Fruit fly (Drosophila melanogaster) whole organism, embryonic: Measurements from ENCODE around the gene Shc.

Experiments
- Bgb ChIP-seq: fragments of 200-800 bp; sonication (Bioruptor generic); IDR thresholded peaks from 2 replicates; pipeline ENCODE4 v1.3.6; 2022; ENCODE audit warnings: missing biosample characterization, missing genetic modification characterization; ENCODE audit not compliant: partially characterized antibody
- CG10565 ChIP-seq: fragments of 200-800 bp; sonication (Bioruptor generic); optimal IDR thresholded peaks from 3 replicates; lab custom pipeline; 2016; ENCODE audit warnings: missing biosample characterization, mild to moderate bottlenecking, missing genetic modification characterization
- CG11398 ChIP-seq: fragments of 200-800 bp; sonication (Bioruptor generic); optimal IDR thresholded peaks from 2 replicates; lab custom pipeline; 2016; ENCODE audit warnings: missing biosample characterization, missing genetic modification characterization
- CG12299 ChIP-seq: fragments of 200-800 bp; sonication (Bioruptor generic); optimal IDR thresholded peaks from 2 replicates; lab custom pipeline; 2018; ENCODE audit warnings: missing biosample characterization, mild to moderate bottlenecking, missing genetic modification characterization
- CG13624 ChIP-seq: fragments of 200-800 bp; sonication (Bioruptor generic); optimal IDR thresholded peaks from 2 replicates; lab custom pipeline; 2016; ENCODE audit warnings: missing biosample characterization, missing genetic modification characterization
- CG17186 ChIP-seq: fragments of 200-800 bp; sonication (Bioruptor generic); optimal IDR thresholded peaks from 3 replicates; lab custom pipeline; 2017; ENCODE audit warnings: missing biosample characterization, missing genetic modification reagents, missing genetic modification characterization
- CG17912 ChIP-seq: fragments of 200-800 bp; sonication (Bioruptor generic); optimal IDR thresholded peaks from 2 replicates; lab custom pipeline; 2018; ENCODE audit warnings: missing biosample characterization, mild to moderate bottlenecking, missing genetic modification characterization
- CG2116 ChIP-seq: fragments of 200-800 bp; sonication (Bioruptor generic); optimal IDR thresholded peaks from 3 replicates; lab custom pipeline; 2018; ENCODE audit warnings: missing biosample characterization, mild to moderate bottlenecking, missing genetic modification characterization
- CG2120 ChIP-seq: fragments of 200-800 bp; sonication (Bioruptor generic); optimal IDR thresholded peaks from 3 replicates; lab custom pipeline; 2016; ENCODE audit warnings: missing biosample characterization, missing genetic modification characterization
- CG4617 ChIP-seq: fragments of 200-800 bp; sonication (Bioruptor generic); optimal IDR thresholded peaks from 3 replicates; lab custom pipeline; 2016; ENCODE audit warnings: missing biosample characterization, missing genetic modification characterization, borderline replicate concordance
- CG8290 ChIP-seq, 3 experiments: fragments of 200-800 bp; sonication (Bioruptor generic); optimal IDR thresholded peaks; 2 replicates each; lab custom pipeline; 2016 to 2019; ENCODE audit warnings: missing biosample characterization in 3 of 3, missing genetic modification characterization in 3 of 3, mild to moderate bottlenecking in 2 of 3, moderate library complexity in 1 of 3
- CG9876 ChIP-seq: fragments of 200-800 bp; sonication (Bioruptor generic); optimal IDR thresholded peaks from 2 replicates; lab custom pipeline; 2016; ENCODE audit warnings: missing biosample characterization, missing genetic modification characterization
- CG9932 ChIP-seq: fragments of 200-800 bp; sonication (Bioruptor generic); IDR thresholded peaks from 2 replicates; pipeline ENCODE4 v1.3.6; 2022; ENCODE audit warnings: missing biosample characterization, missing genetic modification characterization
- Dbx ChIP-seq: fragments of 200-800 bp; sonication (Bioruptor generic); IDR thresholded peaks from 3 replicates; pipeline ENCODE4 v1.3.6; 2022; ENCODE audit warnings: missing biosample characterization, missing genetic modification characterization
- Dll ChIP-seq: fragments of 200-800 bp; sonication (Bioruptor generic); IDR thresholded peaks from 4 replicates; pipeline ENCODE4 v1.3.6; 2022; ENCODE audit warnings: missing biosample characterization, missing genetic modification characterization; ENCODE audit not compliant: partially characterized antibody
- Dp ChIP-seq: fragments of 200-800 bp; sonication (Bioruptor generic); optimal IDR thresholded peaks from 2 replicates; lab custom pipeline; 2018; ENCODE audit warnings: missing biosample characterization, mild to moderate bottlenecking, missing genetic modification characterization, moderate library complexity
- E2f1 ChIP-seq: fragments of 200-800 bp; sonication (Bioruptor generic); IDR thresholded peaks from 2 replicates; pipeline ENCODE4 v1.3.6; 2022; ENCODE audit warnings: missing biosample characterization, missing genetic modification characterization
- Eip74EF ChIP-seq, 2 experiments: fragments of 200-800 bp in 1 of 2; fragments of >200 bp in 1 of 2; sonication (Bioruptor generic) in 1 of 2; optimal IDR thresholded peaks; 2 replicates each; lab custom pipeline; 2017 to 2019; ENCODE audit warnings: missing biosample characterization in 2 of 2, missing genetic modification characterization in 2 of 2, mild to moderate bottlenecking in 1 of 2, moderate library complexity in 1 of 2
- Gug ChIP-seq: fragments of 200-800 bp; sonication (Bioruptor generic); IDR thresholded peaks from 4 replicates; pipeline ENCODE4 v1.3.6; 2022; ENCODE audit warnings: missing biosample characterization, missing genetic modification characterization
- HmgZ ChIP-seq: fragments of 200-800 bp; sonication (Bioruptor generic); optimal IDR thresholded peaks from 2 replicates; lab custom pipeline; 2018; ENCODE audit warnings: missing biosample characterization, mild to moderate bottlenecking, missing genetic modification characterization
- Hr51 ChIP-seq, 2 experiments: fragments of 200-800 bp; sonication (Bioruptor generic); optimal IDR thresholded peaks; 2 replicates in 1 of 2; 3 replicates in 1 of 2; lab custom pipeline; 2016 to 2018; ENCODE audit warnings: missing biosample characterization in 2 of 2, missing genetic modification characterization in 2 of 2, mild to moderate bottlenecking in 1 of 2, moderate library complexity in 1 of 2
- Jarid2 ChIP-seq: fragments of 200-800 bp; sonication (Bioruptor generic); optimal IDR thresholded peaks from 3 replicates; lab custom pipeline; 2017; ENCODE audit warnings: mild to moderate bottlenecking, missing biosample characterization, missing genetic modification reagents, missing genetic modification characterization
- MTF-1 ChIP-seq: fragments of 200-800 bp; sonication (Bioruptor generic); optimal IDR thresholded peaks from 2 replicates; lab custom pipeline; 2018; ENCODE audit warnings: missing biosample characterization, mild to moderate bottlenecking, missing genetic modification characterization, borderline replicate concordance
- Oaz ChIP-seq: fragments of 200-800 bp; sonication (Bioruptor generic); IDR thresholded peaks from 2 replicates; pipeline ENCODE4 v1.3.6; 2022; ENCODE audit warnings: missing biosample characterization, missing genetic modification characterization
- Rx ChIP-seq: fragments of 200-800 bp; sonication (Bioruptor generic); IDR thresholded peaks from 2 replicates; pipeline ENCODE4 v1.3.6; 2022; ENCODE audit warnings: missing biosample characterization, missing genetic modification characterization
- Taf1 ChIP-seq: fragments of 200-800 bp; sonication (Bioruptor generic); IDR thresholded peaks from 2 replicates; pipeline ENCODE4 v1.3.6; 2022; ENCODE audit warnings: missing biosample characterization, missing genetic modification characterization
- abd-A ChIP-seq: fragments of 200-800 bp; sonication (Bioruptor generic); optimal IDR thresholded peaks from 3 replicates; lab custom pipeline; 2019; ENCODE audit warnings: missing biosample characterization, mild to moderate bottlenecking, missing genetic modification characterization, moderate library complexity
- al ChIP-seq: fragments of 200-800 bp; sonication (Bioruptor generic); IDR thresholded peaks from 2 replicates; pipeline ENCODE4 v1.3.6; 2022; ENCODE audit warnings: missing biosample characterization, missing genetic modification characterization
- chif ChIP-seq, 2 experiments: fragments of 200-800 bp; sonication (Bioruptor generic); optimal IDR thresholded peaks; 3 replicates each; lab custom pipeline; 2016; ENCODE audit warnings: missing biosample characterization in 2 of 2, missing genetic modification characterization in 2 of 2
- chn ChIP-seq: fragments of 200-800 bp; sonication (Bioruptor generic); optimal IDR thresholded peaks from 2 replicates; lab custom pipeline; 2016; ENCODE audit warnings: missing biosample characterization, missing genetic modification characterization
- ci ChIP-seq: fragments of 200-800 bp; sonication (Bioruptor generic); IDR thresholded peaks from 3 replicates; pipeline ENCODE4 v1.3.6; 2022; ENCODE audit warnings: missing biosample characterization, missing genetic modification characterization
- da ChIP-seq: fragments of 200-800 bp; sonication (Bioruptor generic); optimal IDR thresholded peaks from 2 replicates; lab custom pipeline; 2016; ENCODE audit warnings: missing biosample characterization, missing genetic modification characterization
- ems ChIP-seq: fragments of 200-800 bp; sonication (Bioruptor generic); optimal IDR thresholded peaks from 3 replicates; lab custom pipeline; 2016; ENCODE audit warnings: missing biosample characterization, missing genetic modification characterization
- esg ChIP-seq: fragments of 200-800 bp; sonication (Bioruptor generic); conservative IDR thresholded peaks from 2 replicates; pipeline ENCODE4 v1.3.6; 2022; ENCODE audit warnings: missing biosample characterization, missing genetic modification characterization
- exex ChIP-seq: fragments of 200-800 bp; sonication (Bioruptor generic); optimal IDR thresholded peaks from 4 replicates; lab custom pipeline; 2018; ENCODE audit warnings: missing biosample characterization, mild to moderate bottlenecking, missing genetic modification characterization, moderate library complexity
- gcm ChIP-seq: fragments of 200-800 bp; sonication (Bioruptor generic); optimal IDR thresholded peaks from 2 replicates; lab custom pipeline; 2019; ENCODE audit warnings: missing biosample characterization, mild to moderate bottlenecking, missing genetic modification characterization, moderate library complexity
- hb ChIP-seq: fragments of 200-800 bp; sonication (Bioruptor generic); IDR thresholded peaks from 3 replicates; pipeline ENCODE4 v1.3.6; 2022; ENCODE audit warnings: missing biosample characterization, missing genetic modification characterization; ENCODE audit not compliant: partially characterized antibody
- jigr1 ChIP-seq: fragments of 200-800 bp; sonication (Bioruptor generic); IDR thresholded peaks from 3 replicates; pipeline ENCODE4 v1.3.6; 2022; ENCODE audit warnings: missing biosample characterization, missing genetic modification characterization
- jumu ChIP-seq: fragments of 200-800 bp; sonication (Bioruptor generic); optimal IDR thresholded peaks from 3 replicates; lab custom pipeline; 2016; ENCODE audit warnings: missing biosample characterization, missing genetic modification characterization
- mirr ChIP-seq: fragments of 200-800 bp; sonication (Bioruptor generic); optimal IDR thresholded peaks from 3 replicates; lab custom pipeline; 2018; ENCODE audit warnings: missing biosample characterization, mild to moderate bottlenecking, missing genetic modification characterization
- pho ChIP-seq: fragments of 200-800 bp; sonication (Bioruptor generic); optimal IDR thresholded peaks from 2 replicates; lab custom pipeline; 2016; ENCODE audit warnings: missing biosample characterization, missing genetic modification characterization
- ranshi ChIP-seq: fragments of 200-800 bp; sonication (Bioruptor generic); IDR thresholded peaks from 2 replicates; pipeline ENCODE4 v1.3.6; 2022; ENCODE audit warnings: missing biosample characterization, missing genetic modification characterization
- schlank ChIP-seq: fragments of 200-800 bp; sonication (Bioruptor generic); optimal IDR thresholded peaks from 2 replicates; lab custom pipeline; 2018; ENCODE audit warnings: missing biosample characterization, mild to moderate bottlenecking, missing genetic modification characterization
- scrt ChIP-seq: fragments of 200-800 bp; sonication (Bioruptor generic); optimal IDR thresholded peaks from 2 replicates; lab custom pipeline; 2018; ENCODE audit warnings: missing biosample characterization, mild to moderate bottlenecking, missing genetic modification characterization, moderate library complexity
- slbo ChIP-seq: fragments of 200-800 bp; sonication (Bioruptor generic); IDR thresholded peaks from 2 replicates; pipeline ENCODE4 v1.3.6; 2022; ENCODE audit warnings: missing biosample characterization, missing genetic modification characterization
- so ChIP-seq: fragments of 200-800 bp; sonication (Bioruptor generic); IDR thresholded peaks from 3 replicates; pipeline ENCODE4 v1.3.6; 2022; ENCODE audit warnings: missing biosample characterization, missing genetic modification characterization
- tap ChIP-seq: fragments of 200-800 bp; optimal IDR thresholded peaks from 3 replicates; lab custom pipeline; 2019; ENCODE audit warnings: missing biosample characterization, mild to moderate bottlenecking, missing genetic modification characterization, moderate library complexity
- tup ChIP-seq: fragments of 200-800 bp; sonication (Bioruptor generic); optimal IDR thresholded peaks from 2 replicates; lab custom pipeline; 2016; ENCODE audit warnings: missing biosample characterization, mild to moderate bottlenecking, missing genetic modification characterization, moderate library complexity

Gene Shc

DNA sequence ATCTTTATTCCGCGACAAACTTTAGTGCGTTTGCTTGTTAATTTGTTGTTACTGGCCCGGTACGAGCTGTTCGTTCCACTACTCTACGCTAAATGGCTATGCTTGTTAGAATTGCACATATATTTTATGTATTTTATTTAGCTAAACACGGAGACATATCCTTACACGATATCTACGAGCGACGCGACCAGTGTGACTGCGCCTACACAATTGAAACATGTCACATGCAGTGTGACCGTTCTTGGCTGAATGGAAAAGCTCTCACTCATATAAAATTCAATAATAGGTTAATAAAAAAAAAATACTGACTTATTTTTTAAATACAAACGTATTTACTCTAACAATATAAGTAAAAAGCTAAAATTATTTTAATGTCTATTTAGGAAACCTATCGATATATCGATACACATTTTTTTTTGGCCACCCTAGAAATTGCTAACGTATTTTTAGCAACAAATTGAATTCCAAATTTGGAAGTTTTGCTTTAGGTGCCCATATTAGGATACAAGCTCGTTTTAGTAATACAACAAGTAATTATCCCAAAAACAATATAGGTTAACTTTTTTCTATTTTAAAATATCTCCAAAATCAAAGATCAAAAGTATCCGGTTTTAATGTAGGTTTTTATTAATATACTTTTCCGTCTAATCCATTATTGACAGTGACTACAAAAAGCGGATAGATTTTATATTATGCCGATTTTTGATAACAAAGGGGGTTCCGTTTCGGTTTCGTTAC is 27.6 kb upstream of the Shc start, which contains the start of gene CG4080 (continued):
- TF ChIP-seq CG12299 (tag; lab: Kevin White, UChicago): peak; percentile 10
- TF ChIP-seq Taf1 (GFP tag; lab: Robert Waterston, UW): no peak
- TF ChIP-seq CG4617: peak; percentile 56
- peak; percentile 34 for TF ChIP-seq Dp (GFP tag; lab: Kevin White, UChicago)
- peak; percentile 3 for TF ChIP-seq abd-A (tag; lab: Kevin White, UChicago)
- peak; percentile 82; the same call in 1 of the 2 replicates for TF ChIP-seq ranshi
- TF ChIP-seq tap (tag; lab: Kevin White, UChicago): no peak
- TF ChIP-seq ems: peak; percentile 35
- peak; percentile 56 for TF ChIP-seq CG2120 (GFP tag; lab: Kevin White, UChicago)
- TF ChIP-seq E2f1 (GFP tag; lab: Robert Waterston, UW): peak; percentile 25; the same call in 1 of the 2 replicates
- peak; percentile 89 for TF ChIP-seq Dll (GFP tag; lab: Robert Waterston, UW)
- peak in 1 of 2 experiments; percentile 34 for TF ChIP-seq chif (GFP tag; optimal IDR thresholded peaks at IDR 0.05; lab: Kevin White, UChicago)
- peak; percentile 46 for TF ChIP-seq scrt
- no peak; the same call in none of the 2 replicates for TF ChIP-seq Bgb
- no peak for TF ChIP-seq CG9876 (GFP tag; lab: Kevin White, UChicago)
- no peak for TF ChIP-seq al (GFP tag; lab: Robert Waterston, UW)
- no peak for TF ChIP-seq pho (GFP tag; lab: Kevin White, UChicago)
- TF ChIP-seq CG2116 (GFP tag; lab: Kevin White, UChicago): peak; percentile 89
- TF ChIP-seq Gug: no peak
- TF ChIP-seq CG11398 (GFP tag; lab: Kevin White, UChicago): no peak
- TF ChIP-seq Dbx (GFP tag; lab: Robert Waterston, UW): peak; percentile 29; the same call in 1 of the 3 replicates
- TF ChIP-seq HmgZ: peak; percentile 63
- TF ChIP-seq tup (GFP tag; lab: Kevin White, UChicago): no peak
- TF ChIP-seq Rx (GFP tag; lab: Robert Waterston, UW): no peak
- TF ChIP-seq Eip74EF (GFP tag; optimal IDR thresholded peaks at IDR 0.05; lab: Kevin White, UChicago): no peak
- TF ChIP-seq Oaz (GFP tag; lab: Robert Waterston, UW): no peak
- peak; percentile 22 for TF ChIP-seq CG8290 (GFP tag; optimal IDR thresholded peaks at IDR 0.05; lab: Kevin White, UChicago)
- peak; percentile 32 to 36 for TF ChIP-seq CG8290 (tag; optimal IDR thresholded peaks at IDR 0.05; lab: Kevin White, UChicago)
- TF ChIP-seq schlank (tag; lab: Kevin White, UChicago): no peak
- peak; percentile 24; the same call in 1 of the 3 replicates for TF ChIP-seq hb (GFP tag; lab: Robert Waterston, UW)
- TF ChIP-seq CG17186 (GFP tag; lab: Kevin White, UChicago): no peak
- TF ChIP-seq CG17912: peak; percentile 34
- peak; percentile 86 for TF ChIP-seq Jarid2 (GFP tag; lab: Kevin White, UChicago)
- TF ChIP-seq CG10565 (GFP tag; lab: Kevin White, UChicago): no peak
- TF ChIP-seq exex (tag; lab: Kevin White, UChicago): peak; percentile 1
- TF ChIP-seq chn (GFP tag; lab: Kevin White, UChicago): peak; percentile 32
- TF ChIP-seq MTF-1 (GFP tag; lab: Kevin White, UChicago): peak; percentile 7
- TF ChIP-seq da (GFP tag; lab: Kevin White, UChicago): no peak
- no peak for TF ChIP-seq slbo (GFP tag; lab: Robert Waterston, UW)
- no peak; the same call in 1 of the 2 replicates for TF ChIP-seq CG9932
- TF ChIP-seq Hr51 (GFP tag; optimal IDR thresholded peaks at IDR 0.05; lab: Kevin White, UChicago): no peak
- no peak for TF ChIP-seq esg (GFP tag; lab: Robert Waterston, UW)
- no peak for TF ChIP-seq ci (GFP tag; lab: Robert Waterston, UW)
- TF ChIP-seq jigr1 (GFP tag; lab: Robert Waterston, UW): no peak; the same call in 2 of the 3 replicates
- TF ChIP-seq mirr (GFP tag; lab: Kevin White, UChicago): no peak
- peak; percentile 11 for TF ChIP-seq gcm (GFP tag; lab: Kevin White, UChicago)
- TF ChIP-seq jumu (GFP tag; lab: Kevin White, UChicago): no peak
- 0 out of 3 replicates have a peak, but pooled peaks have one; percentile 45 for TF ChIP-seq so (GFP tag; lab: Robert Waterston, UW)
- no peak for TF ChIP-seq CG13624 (GFP tag; lab: Kevin White, UChicago)
